Fruit fly (Drosophila melanogaster): Measurements from ENCODE around the gene ChT.

The ChT gene

dm6 chr3R:18663525-18663924 is 16.9 kb upstream of the ChT start, which contains the start of the genes Cpsf73 and Gos28 (continued):
- TF ChIP-seq Med (GFP tag): peak; percentile 82
- peak; percentile 49; the same call in 1 of the 3 replicates for TF ChIP-seq CG34224 (GFP tag; IDR thresholded peaks at IDR 0.05; ENCODE audit: partially characterized antibody)
- 0 out of 2 replicates have a peak, but pooled peaks have one; percentile 32 for TF ChIP-seq ara (GFP tag; IDR thresholded peaks at IDR 0.05)
- peak; percentile 21 for TF ChIP-seq kah (GFP tag; optimal IDR thresholded peaks at IDR 0.05)
- TF ChIP-seq CG13424 (tag; optimal IDR thresholded peaks at IDR 0.05): peak; percentile 5
- peak; percentile 61 for TF ChIP-seq CG14710 (tag; optimal IDR thresholded peaks at IDR 0.05)
- peak; percentile 53 for TF ChIP-seq HLH54F (GFP tag; optimal IDR thresholded peaks at IDR 0.05)
- TF ChIP-seq CG2116 (GFP tag; optimal IDR thresholded peaks at IDR 0.05): peak; percentile 51
- peak; percentile 38; the same call in 1 of the 3 replicates for TF ChIP-seq Opbp (GFP tag; IDR thresholded peaks at IDR 0.05; ENCODE audit: partially characterized antibody)
- TF ChIP-seq CG11696 (GFP tag; IDR thresholded peaks at IDR 0.05): no peak
- peak; percentile 35 for TF ChIP-seq CG17829 (tag; optimal IDR thresholded peaks at IDR 0.05)
- TF ChIP-seq CG31224 (GFP tag; IDR thresholded peaks at IDR 0.05): peak; percentile 17; the same call in 1 of the 2 replicates
- peak; percentile 16 for TF ChIP-seq CG17385 (GFP tag; optimal IDR thresholded peaks at IDR 0.05)
- TF ChIP-seq gcm2 (GFP tag; optimal IDR thresholded peaks at IDR 0.05): no peak
- no peak for TF ChIP-seq Sry-β (GFP tag; optimal IDR thresholded peaks at IDR 0.05)
- peak; percentile 19 for TF ChIP-seq kay (GFP tag; optimal IDR thresholded peaks at IDR 0.05)
- TF ChIP-seq repo (GFP tag; optimal IDR thresholded peaks at IDR 0.05): no peak
- peak; percentile 29 for TF ChIP-seq CG33557 (GFP tag; optimal IDR thresholded peaks at IDR 0.05)
- TF ChIP-seq D19B (GFP tag; optimal IDR thresholded peaks at IDR 0.05): no peak
- TF ChIP-seq chif (GFP tag; optimal IDR thresholded peaks at IDR 0.05): peak in 1 of 2 experiments; percentile 42
- TF ChIP-seq unpg (GFP tag; optimal IDR thresholded peaks at IDR 0.05): peak; percentile 19
- no peak for TF ChIP-seq NK7.1 (GFP tag; optimal IDR thresholded peaks at IDR 0.05)
- peak; percentile 7 for TF ChIP-seq CG10979 (tag; optimal IDR thresholded peaks at IDR 0.05)
- TF ChIP-seq ro (GFP tag; IDR thresholded peaks at IDR 0.05): no peak
- TF ChIP-seq crol (GFP tag; IDR thresholded peaks at IDR 0.05): peak; percentile 26; the same call in 1 of the 2 replicates
- no peak for TF ChIP-seq CG12219 (GFP tag; optimal IDR thresholded peaks at IDR 0.05)
- TF ChIP-seq sens-2 (GFP tag; IDR thresholded peaks at IDR 0.05): no peak
- no peak for TF ChIP-seq hbn (GFP tag; IDR thresholded peaks at IDR 0.05; ENCODE audit: partially characterized antibody)
- TF ChIP-seq scrt (GFP tag; optimal IDR thresholded peaks at IDR 0.05): peak; percentile 24
- peak; percentile 78; the same call in 2 of the 3 replicates for TF ChIP-seq CG34422 (GFP tag; IDR thresholded peaks at IDR 0.05)
- peak; percentile 3 for TF ChIP-seq dmrt11E (tag; optimal IDR thresholded peaks at IDR 0.05)
- TF ChIP-seq ranshi (GFP tag; IDR thresholded peaks at IDR 0.05): peak; percentile 41; the same call in 1 of the 2 replicates
- peak; percentile 73 for TF ChIP-seq HmgZ (tag; optimal IDR thresholded peaks at IDR 0.05)
- peak; percentile 69 for TF ChIP-seq nmo (GFP tag; optimal IDR thresholded peaks at IDR 0.05)
- TF ChIP-seq PHDP (tag; optimal IDR thresholded peaks at IDR 0.05): peak; percentile 21
- TF ChIP-seq CG1024 (GFP tag; IDR thresholded peaks at IDR 0.05): no peak
- TF ChIP-seq CG13123 (GFP tag; optimal IDR thresholded peaks at IDR 0.05): no peak
- peak; percentile 15 for TF ChIP-seq CG18011 (GFP tag; optimal IDR thresholded peaks at IDR 0.05)
- peak; percentile 87 for TF ChIP-seq CG30020 (tag; optimal IDR thresholded peaks at IDR 0.05)
- TF ChIP-seq jumu (GFP tag; optimal IDR thresholded peaks at IDR 0.05): peak; percentile 50
- peak; percentile 19 for TF ChIP-seq Myb (GFP tag; optimal IDR thresholded peaks at IDR 0.05)
- no peak for TF ChIP-seq CkIIα-i1 (GFP tag; IDR thresholded peaks at IDR 0.05)
- TF ChIP-seq knrl (GFP tag; IDR thresholded peaks at IDR 0.05; ENCODE audit: partially characterized antibody): peak; percentile 61; the same call in 2 of the 3 replicates
- TF ChIP-seq nerfin-1 (tag; optimal IDR thresholded peaks at IDR 0.05): peak; percentile 41
- TF ChIP-seq ham (GFP tag; IDR thresholded peaks at IDR 0.05): no peak
- TF ChIP-seq CG17359 (tag; optimal IDR thresholded peaks at IDR 0.05): peak; percentile 5
- peak; percentile 83 for TF ChIP-seq CG1603 (tag; optimal IDR thresholded peaks at IDR 0.05)
- no peak for TF ChIP-seq CG31441 (GFP tag; IDR thresholded peaks at IDR 0.05)
- peak; percentile 51 for TF ChIP-seq Sry-δ (GFP tag; optimal IDR thresholded peaks at IDR 0.05)
- TF ChIP-seq Oaz (GFP tag; IDR thresholded peaks at IDR 0.05): no peak
